Fruit fly (Drosophila melanogaster): ENCODE measurements around the gene CG14712.

CG14712 gene

dm6 chr3R:11628416-11629041 is at the start of gene CG14712:
Gene CG14712 (plus strand): TSS chr3R:11628759.
- TF ChIP-seq CG10267 (tag; optimal IDR thresholded peaks at IDR 0.05) (peak; percentile 69), eve (GFP tag; optimal IDR thresholded peaks at IDR 0.05) (no peak), emc (GFP tag; optimal IDR thresholded peaks at IDR 0.05) (no peak), luna (GFP tag; optimal IDR thresholded peaks at IDR 0.05) (no peak), CG34376 (GFP tag; optimal IDR thresholded peaks at IDR 0.05) (peak; percentile 42), lab (GFP tag; optimal IDR thresholded peaks at IDR 0.05) (no peak), CG15269 (tag; optimal IDR thresholded peaks at IDR 0.05) (no peak), Xbp1 (GFP tag; optimal IDR thresholded peaks at IDR 0.05) (peak; percentile 45), bowl (GFP tag; IDR thresholded peaks at IDR 0.05) (no peak), otp (GFP tag; IDR thresholded peaks at IDR 0.05) (no peak), CG8765 (GFP tag; IDR thresholded peaks at IDR 0.05) (no peak), CG9932 (GFP tag; IDR thresholded peaks at IDR 0.05) (no peak; the same call in 1 of the 2 replicates), Fer3 (tag; optimal IDR thresholded peaks at IDR 0.05) (no peak), CG7786 (GFP tag; optimal IDR thresholded peaks at IDR 0.05) (no peak), fd96Cb (tag; optimal IDR thresholded peaks at IDR 0.05) (no peak), Xrp1 (GFP tag; IDR thresholded peaks at IDR 0.05) (no peak), CG6654 (GFP tag; optimal IDR thresholded peaks at IDR 0.05) (no peak), Hand (GFP tag; optimal IDR thresholded peaks at IDR 0.05) (no peak), CG6272 (GFP tag; IDR thresholded peaks at IDR 0.05) (no peak), Dp (GFP tag; optimal IDR thresholded peaks at IDR 0.05) (peak; percentile 97), CG13296 (GFP tag; optimal IDR thresholded peaks at IDR 0.05) (no peak), CG16813 (GFP tag; IDR thresholded peaks at IDR 0.05; ENCODE audit: partially characterized antibody) (peak; percentile 27; the same call in 1 of the 3 replicates), Trl (optimal IDR thresholded peaks at IDR 0.05) (no peak), Trl (GFP tag; optimal IDR thresholded peaks at IDR 0.05) (peak; percentile 18), mld (GFP tag; IDR thresholded peaks at IDR 0.05; ENCODE audit: partially characterized antibody) (no peak), dpn (GFP tag; optimal IDR thresholded peaks at IDR 0.05) (no peak), CG10565 (GFP tag; optimal IDR thresholded peaks at IDR 0.05) (no peak), CkIIα-i1 (GFP tag; IDR thresholded peaks at IDR 0.05) (no peak), zf30C (GFP tag; optimal IDR thresholded peaks at IDR 0.05) (no peak), Lhr (GFP tag; optimal IDR thresholded peaks at IDR 0.05) (peak; percentile 56), fd3F (GFP tag; optimal IDR thresholded peaks at IDR 0.05) (no peak), Dll (GFP tag; IDR thresholded peaks at IDR 0.05; ENCODE audit: partially characterized antibody) (peak; percentile 73), sd (tag; optimal IDR thresholded peaks at IDR 0.05) (no peak), bigmax (GFP tag; optimal IDR thresholded peaks at IDR 0.05) (no peak), Meics (GFP tag; optimal IDR thresholded peaks at IDR 0.05) (no peak), Nf-YA (GFP tag; IDR thresholded peaks at IDR 0.05) (no peak), twi (tag; optimal IDR thresholded peaks at IDR 0.05) (no peak), row (GFP tag; IDR thresholded peaks at IDR 0.05) (peak; percentile 51; the same call in 2 of the 3 replicates), lmd (GFP tag; IDR thresholded peaks at IDR 0.05) (no peak), pzg (GFP tag; optimal IDR thresholded peaks at IDR 0.05) (peak; percentile 89), CG15601 (tag; optimal IDR thresholded peaks at IDR 0.05) (no peak), oc (tag; optimal IDR thresholded peaks at IDR 0.05) (no peak), corto (GFP tag; optimal IDR thresholded peaks at IDR 0.05) (no peak), Lim3 (GFP tag; IDR thresholded peaks at IDR 0.05) (no peak), az2 (GFP tag; optimal IDR thresholded peaks at IDR 0.05) (peak; percentile 29), hbn (GFP tag; IDR thresholded peaks at IDR 0.05; ENCODE audit: partially characterized antibody) (peak; percentile 48; the same call in 1 of the 2 replicates), Opbp (GFP tag; IDR thresholded peaks at IDR 0.05; ENCODE audit: partially characterized antibody) (0 out of 3 replicates have a peak, but pooled peaks have one; percentile 25), prd (optimal IDR thresholded peaks at IDR 0.05) (no peak), prd (GFP tag; IDR thresholded peaks at IDR 0.05) (no peak), zfh1 (GFP tag; IDR thresholded peaks at IDR 0.05) (no peak)

Measured in whole organism, embryonic.